Worm (Caenorhabditis elegans) whole organism, L4/young adult: ENCODE measurements around the gene ZK250.13.

Experiments
- W03F9.2 ChIP-seq: fragments of 150-350 bp; optimal IDR thresholded peaks from 2 replicates; lab custom pipeline; 2014; ENCODE audit warnings: missing biosample characterization, missing genetic modification characterization
- dao-5 ChIP-seq: sonication (generic microtip); optimal IDR thresholded peaks from 2 replicates; lab custom pipeline; 2016; ENCODE audit warnings: missing genotype, missing genetic modification characterization, moderate library complexity, missing compliant biosample characterization
- him-1 ChIP-seq: sonication (generic microtip); optimal IDR thresholded peaks from 2 replicates; lab custom pipeline; 2016; ENCODE audit warnings: missing genotype, missing genetic modification reagents, missing genetic modification characterization, missing compliant biosample characterization

ce11 chrII:1922665-1923187, 16.8 kb downstream of the ZK250.13 start, which contains the start of the genes bath-2 and F52C6.4:
- TF ChIP-seq W03F9.2 (no peak), him-1 (tag; lab: Kevin White, UChicago) (no peak), dao-5 (no peak)
